Worm (Caenorhabditis elegans) whole organism, young adult: ENCODE results near the gene his-31.

Experiments used
- T07F8.4 ChIP-seq: sonication (generic microtip); optimal IDR thresholded peaks from 2 replicates; lab custom pipeline; 2016; ENCODE audit warnings: mild to moderate bottlenecking, missing genetic modification characterization, moderate library complexity, missing compliant biosample characterization
- ama-1 ChIP-seq, 3 experiments: fragments of 150-350 bp in 1 of 3; sonication (generic microtip) in 2 of 3; optimal IDR thresholded peaks; 2 replicates each; lab custom pipeline; 2014 to 2018; ENCODE audit warnings: missing biosample characterization in 2 of 3, missing genetic modification characterization in 2 of 3, missing genetic modification reagents in 2 of 3
- lir-1 ChIP-seq: fragments of 200-800 bp; sonication (Bioruptor generic); conservative IDR thresholded peaks from 2 replicates; pipeline ENCODE4 v1.3.6; 2022; ENCODE audit warnings: missing genetic modification reagents, missing genetic modification characterization, missing compliant biosample characterization
- nhr-90 ChIP-seq: sonication (generic microtip); optimal IDR thresholded peaks from 2 replicates; lab custom pipeline; 2016; ENCODE audit warnings: missing genotype, mild to moderate bottlenecking, missing genetic modification characterization, missing compliant biosample characterization
- snpc-1.1 ChIP-seq: sonication (generic microtip); optimal IDR thresholded peaks from 2 replicates; lab custom pipeline; 2017; ENCODE audit warnings: missing genetic modification characterization, mild to moderate bottlenecking, missing compliant biosample characterization, antibody characterized with exemption, moderate library complexity, missing genotype, missing genetic modification reagents; ENCODE audit not compliant: insufficient read depth
- snpc-4 ChIP-seq, 5 experiments: fragments of 150-350 bp in 1 of 5; sonication (generic microtip) in 4 of 5; optimal IDR thresholded peaks; 2 replicates each; lab custom pipeline; 2014 to 2018; ENCODE audit warnings: missing genetic modification characterization in 5 of 5, missing biosample characterization in 3 of 5, antibody characterized with exemption in 2 of 5, mild to moderate bottlenecking in 2 of 5, missing compliant biosample characterization in 2 of 5, missing genotype in 2 of 5, moderate library complexity in 2 of 5, missing genetic modification reagents in 1 of 5

DNA sequence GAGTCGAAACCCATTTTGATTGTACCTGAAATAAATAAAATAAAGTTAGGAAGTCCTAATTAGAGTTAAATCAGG, 44.4 kb downstream of the his-31 start, which contains the start of gene nucl-1:
- TF ChIP-seq snpc-4 (GFP tag; optimal IDR thresholded peaks at IDR 0.05; lab: Kevin White, UChicago): no peak
- TF ChIP-seq snpc-4 (tag; optimal IDR thresholded peaks at IDR 0.05; lab: Kevin White, UChicago): no peak
- TF ChIP-seq ama-1 (optimal IDR thresholded peaks at IDR 0.05; lab: Kevin White, UChicago): no peak
- no peak for TF ChIP-seq ama-1 (GFP tag; optimal IDR thresholded peaks at IDR 0.05; lab: Kevin White, UChicago)
- no peak for TF ChIP-seq nhr-90 (tag; lab: Kevin White, UChicago)
- no peak for TF ChIP-seq lir-1
- TF ChIP-seq snpc-1.1: no peak
- no peak for TF ChIP-seq T07F8.4 (tag; lab: Kevin White, UChicago)
